Fruit fly (Drosophila melanogaster) whole organism, embryonic: ENCODE measurements around the gene RpS15Aa.

Experiments used
- CG1024 ChIP-seq: fragments of 200-800 bp; sonication (Bioruptor generic); IDR thresholded peaks from 2 replicates; pipeline ENCODE4 v1.3.6; 2022; ENCODE audit warnings: missing biosample characterization, missing genetic modification characterization
- CG10267 ChIP-seq: fragments of 200-800 bp; sonication (Bioruptor generic); optimal IDR thresholded peaks from 2 replicates; lab custom pipeline; 2018; ENCODE audit warnings: missing biosample characterization, mild to moderate bottlenecking, missing genetic modification characterization, moderate library complexity
- CG10543 ChIP-seq: fragments of 200-800 bp; sonication (Bioruptor generic); optimal IDR thresholded peaks from 3 replicates; lab custom pipeline; 2017; ENCODE audit warnings: missing biosample characterization, mild to moderate bottlenecking, missing genetic modification characterization, moderate library complexity
- CG10979 ChIP-seq: fragments of 200-800 bp; sonication (Bioruptor generic); optimal IDR thresholded peaks from 2 replicates; lab custom pipeline; 2018; ENCODE audit warnings: missing biosample characterization, mild to moderate bottlenecking, missing genetic modification characterization, moderate library complexity
- CG11695 ChIP-seq: fragments of 200-800 bp; sonication (Bioruptor generic); IDR thresholded peaks from 3 replicates; pipeline ENCODE4 v1.3.6; 2022; ENCODE audit warnings: missing biosample characterization, missing genetic modification characterization
- CG12155 ChIP-seq: fragments of 200-800 bp; sonication (Bioruptor generic); optimal IDR thresholded peaks from 3 replicates; lab custom pipeline; 2016; ENCODE audit warnings: missing biosample characterization, missing genetic modification characterization
- CG12219 ChIP-seq: fragments of 200-800 bp; sonication (Bioruptor generic); optimal IDR thresholded peaks from 3 replicates; lab custom pipeline; 2018; ENCODE audit warnings: missing biosample characterization, mild to moderate bottlenecking, missing genetic modification characterization
- CG12236 ChIP-seq: fragments of 200-800 bp; sonication (Bioruptor generic); optimal IDR thresholded peaks from 2 replicates; lab custom pipeline; 2016; ENCODE audit warnings: missing biosample characterization, missing genetic modification characterization
- CG13287 ChIP-seq: fragments of 200-800 bp; sonication (Bioruptor generic); IDR thresholded peaks from 2 replicates; pipeline ENCODE4 v1.3.6; 2022; ENCODE audit warnings: missing biosample characterization, missing genetic modification characterization; ENCODE audit not compliant: partially characterized antibody
- CG16815 ChIP-seq: fragments of 200-800 bp; sonication (Bioruptor generic); optimal IDR thresholded peaks from 3 replicates; lab custom pipeline; 2017; ENCODE audit warnings: missing biosample characterization, mild to moderate bottlenecking, missing genetic modification characterization
- CG16863 ChIP-seq: fragments of 200-800 bp; sonication (Bioruptor generic); optimal IDR thresholded peaks from 3 replicates; lab custom pipeline; 2016; ENCODE audit warnings: missing biosample characterization, missing genetic modification characterization
- CG2120 ChIP-seq: fragments of 200-800 bp; sonication (Bioruptor generic); optimal IDR thresholded peaks from 3 replicates; lab custom pipeline; 2016; ENCODE audit warnings: missing biosample characterization, missing genetic modification characterization
- CG32532 ChIP-seq: fragments of 200-800 bp; sonication (Bioruptor generic); IDR thresholded peaks from 2 replicates; pipeline ENCODE4 v1.3.6; 2022; ENCODE audit warnings: missing biosample characterization, missing genetic modification characterization
- CG3281 ChIP-seq: fragments of 200-800 bp; sonication (Bioruptor generic); optimal IDR thresholded peaks from 3 replicates; lab custom pipeline; 2017; ENCODE audit warnings: missing biosample characterization, mild to moderate bottlenecking, missing genetic modification characterization
- CG34376 ChIP-seq: fragments of 200-800 bp; sonication (Bioruptor generic); optimal IDR thresholded peaks from 2 replicates; lab custom pipeline; 2018; ENCODE audit warnings: missing biosample characterization, mild to moderate bottlenecking, missing genetic modification characterization
- CG6689 ChIP-seq: fragments of 200-800 bp; sonication (Bioruptor generic); IDR thresholded peaks from 2 replicates; pipeline ENCODE4 v1.3.6; 2022; ENCODE audit warnings: missing biosample characterization, missing genetic modification characterization
- CG7556 ChIP-seq: fragments of 200-800 bp; sonication (Bioruptor generic); optimal IDR thresholded peaks from 2 replicates; lab custom pipeline; 2017; ENCODE audit warnings: missing biosample characterization, mild to moderate bottlenecking, missing genetic modification characterization
- CG7839 ChIP-seq: fragments of 200-800 bp; sonication (Bioruptor generic); optimal IDR thresholded peaks from 3 replicates; lab custom pipeline; 2018; ENCODE audit warnings: missing biosample characterization, mild to moderate bottlenecking, missing genetic modification characterization, moderate library complexity
- CG7963 ChIP-seq: fragments of 200-800 bp; sonication (Bioruptor generic); IDR thresholded peaks from 3 replicates; pipeline ENCODE4 v1.3.6; 2022; ENCODE audit warnings: missing biosample characterization, missing genetic modification characterization; ENCODE audit not compliant: partially characterized antibody
- CG8388 ChIP-seq: fragments of 200-800 bp; sonication (Bioruptor generic); optimal IDR thresholded peaks from 2 replicates; lab custom pipeline; 2019; ENCODE audit warnings: missing biosample characterization, mild to moderate bottlenecking, missing genetic modification characterization, moderate library complexity
- CTCF ChIP-seq: fragments of 200-800 bp; sonication (Bioruptor generic); optimal IDR thresholded peaks from 2 replicates; lab custom pipeline; 2017; ENCODE audit warnings: missing biosample characterization, mild to moderate bottlenecking, missing genetic modification characterization, moderate library complexity
- Deaf1 ChIP-seq: fragments of 200-800 bp; optimal IDR thresholded peaks from 3 replicates; lab custom pipeline; 2019; ENCODE audit warnings: missing biosample characterization, mild to moderate bottlenecking, missing genetic modification characterization, moderate library complexity
- Eip74EF ChIP-seq, 2 experiments: fragments of 200-800 bp in 1 of 2; fragments of >200 bp in 1 of 2; sonication (Bioruptor generic) in 1 of 2; optimal IDR thresholded peaks; 2 replicates each; lab custom pipeline; 2017 to 2019; ENCODE audit warnings: missing biosample characterization in 2 of 2, missing genetic modification characterization in 2 of 2, mild to moderate bottlenecking in 1 of 2, moderate library complexity in 1 of 2
- Med ChIP-seq: fragments of 200-800 bp; sonication (Bioruptor generic); peaks from one replicate; lab custom pipeline; 2016; ENCODE audit warnings: missing biosample characterization, missing genetic modification characterization, mild to moderate bottlenecking, inconsistent platforms, moderate library complexity
- Meics ChIP-seq: fragments of 200-800 bp; sonication (Bioruptor generic); optimal IDR thresholded peaks from 2 replicates; lab custom pipeline; 2017; ENCODE audit warnings: missing biosample characterization, mild to moderate bottlenecking, missing genetic modification characterization
- PHDP ChIP-seq: fragments of 200-800 bp; sonication (Bioruptor generic); optimal IDR thresholded peaks from 3 replicates; lab custom pipeline; 2018; ENCODE audit warnings: missing biosample characterization, mild to moderate bottlenecking, missing genetic modification characterization, moderate library complexity
- Rfx ChIP-seq: fragments of 200-800 bp; sonication (Bioruptor generic); IDR thresholded peaks from 2 replicates; pipeline ENCODE4 v1.3.6; 2022; ENCODE audit warnings: missing biosample characterization, missing genetic modification characterization
- Ssrp ChIP-seq: fragments of 200-800 bp; sonication (Bioruptor generic); optimal IDR thresholded peaks from 2 replicates; lab custom pipeline; 2018; ENCODE audit warnings: missing biosample characterization, mild to moderate bottlenecking, missing genetic modification characterization, moderate library complexity
- Taf1 ChIP-seq: fragments of 200-800 bp; sonication (Bioruptor generic); IDR thresholded peaks from 2 replicates; pipeline ENCODE4 v1.3.6; 2022; ENCODE audit warnings: missing biosample characterization, missing genetic modification characterization
- al ChIP-seq: fragments of 200-800 bp; sonication (Bioruptor generic); IDR thresholded peaks from 2 replicates; pipeline ENCODE4 v1.3.6; 2022; ENCODE audit warnings: missing biosample characterization, missing genetic modification characterization
- bcd ChIP-seq: fragments of 200-800 bp; sonication (Bioruptor generic); optimal IDR thresholded peaks from 2 replicates; lab custom pipeline; 2017; ENCODE audit warnings: missing biosample characterization, mild to moderate bottlenecking, missing genetic modification characterization
- bsh ChIP-seq, 2 experiments: fragments of 200-800 bp; sonication (Bioruptor generic); optimal IDR thresholded peaks; 2 replicates each; lab custom pipeline; 2017 to 2018; ENCODE audit warnings: mild to moderate bottlenecking in 2 of 2, missing biosample characterization in 2 of 2, missing genetic modification characterization in 2 of 2, moderate library complexity in 1 of 2
- chinmo ChIP-seq: fragments of 200-800 bp; sonication (Bioruptor generic); IDR thresholded peaks from 4 replicates; pipeline ENCODE4 v1.3.6; 2022; ENCODE audit warnings: missing biosample characterization, missing genetic modification characterization; ENCODE audit not compliant: partially characterized antibody
- chm ChIP-seq: fragments of 200-800 bp; sonication (Bioruptor generic); IDR thresholded peaks from 2 replicates; pipeline ENCODE4 v1.3.6; 2022; ENCODE audit warnings: missing biosample characterization, missing genetic modification characterization
- crc ChIP-seq: fragments of 200-800 bp; sonication (Bioruptor generic); optimal IDR thresholded peaks from 2 replicates; lab custom pipeline; 2016; ENCODE audit warnings: missing biosample characterization, missing genetic modification characterization
- emc ChIP-seq: fragments of 200-800 bp; sonication (Bioruptor generic); optimal IDR thresholded peaks from 2 replicates; lab custom pipeline; 2016; ENCODE audit warnings: missing biosample characterization, missing genetic modification characterization
- ems ChIP-seq: fragments of 200-800 bp; sonication (Bioruptor generic); optimal IDR thresholded peaks from 3 replicates; lab custom pipeline; 2016; ENCODE audit warnings: missing biosample characterization, missing genetic modification characterization
- gce ChIP-seq: fragments of 200-800 bp; sonication (Bioruptor generic); IDR thresholded peaks from 3 replicates; pipeline ENCODE4 v1.3.6; 2022; ENCODE audit warnings: missing biosample characterization, missing genetic modification characterization
- oc ChIP-seq: fragments of 200-800 bp; sonication (Bioruptor generic); optimal IDR thresholded peaks from 2 replicates; lab custom pipeline; 2018; ENCODE audit warnings: missing biosample characterization, mild to moderate bottlenecking, missing genetic modification characterization, moderate library complexity
- odd ChIP-seq: fragments of 200-800 bp; sonication (Bioruptor generic); optimal IDR thresholded peaks from 2 replicates; lab custom pipeline; 2017; ENCODE audit warnings: missing biosample characterization, mild to moderate bottlenecking, missing genetic modification characterization
- phol ChIP-seq: fragments of 200-800 bp; sonication (Bioruptor generic); optimal IDR thresholded peaks from 3 replicates; lab custom pipeline; 2018; ENCODE audit warnings: missing biosample characterization, mild to moderate bottlenecking, missing genetic modification characterization, moderate library complexity
- pzg ChIP-seq: fragments of 200-800 bp; sonication (Bioruptor generic); optimal IDR thresholded peaks from 3 replicates; lab custom pipeline; 2018; ENCODE audit warnings: missing biosample characterization, mild to moderate bottlenecking, missing genetic modification characterization, moderate library complexity
- sim ChIP-seq: fragments of 200-800 bp; sonication (Bioruptor generic); IDR thresholded peaks from 2 replicates; pipeline ENCODE4 v1.3.6; 2022; ENCODE audit warnings: missing biosample characterization, missing genetic modification characterization
- sisA ChIP-seq: fragments of 200-800 bp; sonication (Bioruptor generic); IDR thresholded peaks from 2 replicates; pipeline ENCODE4 v1.3.6; 2022; ENCODE audit warnings: missing biosample characterization, missing genetic modification characterization
- sna ChIP-seq: fragments of 200-800 bp; sonication (Bioruptor generic); IDR thresholded peaks from 2 replicates; pipeline ENCODE4 v1.3.6; 2022; ENCODE audit warnings: missing biosample characterization, missing genetic modification characterization; ENCODE audit not compliant: partially characterized antibody
- so ChIP-seq: fragments of 200-800 bp; sonication (Bioruptor generic); IDR thresholded peaks from 3 replicates; pipeline ENCODE4 v1.3.6; 2022; ENCODE audit warnings: missing biosample characterization, missing genetic modification characterization
- sob ChIP-seq: fragments of 200-800 bp; sonication (Bioruptor generic); IDR thresholded peaks from 2 replicates; pipeline ENCODE4 v1.3.6; 2022; ENCODE audit warnings: missing biosample characterization, missing genetic modification characterization
- tap ChIP-seq: fragments of 200-800 bp; optimal IDR thresholded peaks from 3 replicates; lab custom pipeline; 2019; ENCODE audit warnings: missing biosample characterization, mild to moderate bottlenecking, missing genetic modification characterization, moderate library complexity

RpS15Aa gene

dm6 chrX:13320697-13321445 is 16.6 kb downstream of the RpS15Aa start (continued):
- TF ChIP-seq phol (tag; lab: Kevin White, UChicago) (peak; percentile 34), CG12219 (GFP tag; lab: Kevin White, UChicago) (no peak), Meics (GFP tag; lab: Kevin White, UChicago) (peak; percentile 54), CG6689 (0 out of 2 replicates have a peak, but pooled peaks have one; percentile 26), CTCF (GFP tag; lab: Kevin White, UChicago) (no peak), CG10979 (tag; lab: Kevin White, UChicago) (peak; percentile 5), CG2120 (GFP tag; lab: Kevin White, UChicago) (peak; percentile 49), CG12236 (GFP tag; lab: Kevin White, UChicago) (no peak), CG16863 (no peak), crc (GFP tag; lab: Kevin White, UChicago) (no peak), CG7963 (GFP tag; lab: Robert Waterston, UW) (no peak), Deaf1 (tag; lab: Kevin White, UChicago) (peak; percentile 56), bsh (GFP tag; optimal IDR thresholded peaks at IDR 0.05; lab: Kevin White, UChicago) (peak in 1 of 2 experiments; percentile 1), Med (peak; percentile 43), CG13287 (GFP tag; lab: Robert Waterston, UW) (peak; percentile 33; the same call in 1 of the 2 replicates), sisA (0 out of 2 replicates have a peak, but pooled peaks have one; percentile 27), al (GFP tag; lab: Robert Waterston, UW) (0 out of 2 replicates have a peak, but pooled peaks have one; percentile 33), pzg (GFP tag; lab: Kevin White, UChicago) (no peak), odd (peak; percentile 17), so (0 out of 3 replicates have a peak, but pooled peaks have one; percentile 11), CG8388 (GFP tag; lab: Kevin White, UChicago) (peak; percentile 26), Rfx (peak; percentile 37; the same call in 1 of the 2 replicates), CG12155 (GFP tag; lab: Kevin White, UChicago) (peak; percentile 22), emc (GFP tag; lab: Kevin White, UChicago) (no peak), CG1024 (GFP tag; lab: Robert Waterston, UW) (no peak), sna (no peak), Ssrp (peak; percentile 17), CG34376 (peak; percentile 39), Taf1 (GFP tag; lab: Robert Waterston, UW) (no peak), CG7839 (peak; percentile 63), gce (GFP tag; lab: Robert Waterston, UW) (no peak), CG10543 (GFP tag; lab: Kevin White, UChicago) (peak; percentile 56), CG32532 (GFP tag; lab: Robert Waterston, UW) (peak; percentile 51; the same call in 1 of the 2 replicates), oc (no peak), sim (GFP tag; lab: Robert Waterston, UW) (no peak), chm (no peak), CG11695 (no peak), CG7556 (GFP tag; lab: Kevin White, UChicago) (peak; percentile 59), CG16815 (GFP tag; lab: Kevin White, UChicago) (peak; percentile 24), CG10267 (no peak), PHDP (tag; lab: Kevin White, UChicago) (peak; percentile 49), Eip74EF (GFP tag; optimal IDR thresholded peaks at IDR 0.05; lab: Kevin White, UChicago) (peak in 1 of 2 experiments; percentile 35), bcd (GFP tag; lab: Kevin White, UChicago) (peak; percentile 24), CG3281 (peak; percentile 70), tap (tag; lab: Kevin White, UChicago) (no peak), chinmo (GFP tag; lab: Robert Waterston, UW) (0 out of 4 replicates have a peak, but pooled peaks have one; percentile 70), sob (GFP tag; lab: Robert Waterston, UW) (peak; percentile 40; the same call in 1 of the 2 replicates), ems (no peak)
